Fruit fly (Drosophila melanogaster) whole organism, wandering third instar larva: ENCODE measurements around the gene CG10738.

ENCODE experiments used
- Abd-B ChIP-seq: fragments of >200 bp; optimal IDR thresholded peaks from 2 replicates; lab custom pipeline; 2017; ENCODE audit warnings: missing biosample characterization, missing genetic modification characterization
- CG9705 ChIP-seq: fragments of 200-800 bp; sonication (Bioruptor generic); optimal IDR thresholded peaks from 2 replicates; lab custom pipeline; 2018; ENCODE audit warnings: missing biosample characterization, mild to moderate bottlenecking, missing genetic modification characterization
- Dfd ChIP-seq: fragments of >200 bp; optimal IDR thresholded peaks from 2 replicates; lab custom pipeline; 2017; ENCODE audit warnings: missing biosample characterization, missing genetic modification characterization
- Dif ChIP-seq: fragments of 200-275, 200-300 bp; sonication (Bioruptor generic); optimal IDR thresholded peaks from 2 replicates; lab custom pipeline; 2018; ENCODE audit warnings: missing biosample characterization, missing genetic modification characterization; ENCODE audit not compliant: partially characterized antibody
- HLH106 ChIP-seq: fragments of 200-800 bp; optimal IDR thresholded peaks from 3 replicates; lab custom pipeline; 2019; ENCODE audit warnings: missing biosample characterization, mild to moderate bottlenecking, missing genetic modification characterization, moderate library complexity
- Hr78 ChIP-seq: fragments of >200 bp; optimal IDR thresholded peaks from 2 replicates; lab custom pipeline; 2017; ENCODE audit warnings: missing biosample characterization, missing genetic modification characterization
- Hr83 ChIP-seq: fragments of 200-300 bp; sonication (Bioruptor generic); optimal IDR thresholded peaks from 2 replicates; lab custom pipeline; 2016; ENCODE audit warnings: missing biosample characterization, mild to moderate bottlenecking, missing genetic modification characterization, moderate library complexity; ENCODE audit not compliant: poor library complexity, severe bottlenecking
- Jra ChIP-seq: sonication (Bioruptor generic); optimal IDR thresholded peaks from 2 replicates; lab custom pipeline; 2016; ENCODE audit warnings: missing biosample characterization, missing genetic modification characterization
- Mio ChIP-seq: sonication (Bioruptor generic); optimal IDR thresholded peaks from 2 replicates; lab custom pipeline; 2016; ENCODE audit warnings: missing biosample characterization, missing genetic modification characterization
- OdsH ChIP-seq: fragments of 200-800 bp; sonication (Bioruptor generic); optimal IDR thresholded peaks from 2 replicates; lab custom pipeline; 2016; ENCODE audit warnings: missing biosample characterization, mild to moderate bottlenecking, missing genetic modification characterization
- Rel ChIP-seq, 2 experiments: fragments of 200-800 bp; sonication (Bioruptor generic) in 1 of 2; optimal IDR thresholded peaks; 2 replicates in 1 of 2; 3 replicates in 1 of 2; lab custom pipeline; 2016 to 2019; ENCODE audit warnings: mild to moderate bottlenecking in 2 of 2, missing biosample characterization in 2 of 2, missing genetic modification characterization in 2 of 2, moderate library complexity in 1 of 2
- Sp1 ChIP-seq: fragments of 200-800 bp; sonication (Bioruptor generic); optimal IDR thresholded peaks from 3 replicates; lab custom pipeline; 2019; ENCODE audit warnings: missing biosample characterization, mild to moderate bottlenecking, missing genetic modification characterization, moderate library complexity
- Vsx2 ChIP-seq: fragments of 200-300, 225-300 bp; sonication (Bioruptor generic); optimal IDR thresholded peaks from 2 replicates; lab custom pipeline; 2018; ENCODE audit warnings: missing biosample characterization, missing genetic modification characterization; ENCODE audit not compliant: partially characterized antibody
- brk ChIP-seq: fragments of 200-800 bp; sonication (Bioruptor generic); optimal IDR thresholded peaks from 2 replicates; lab custom pipeline; 2016; ENCODE audit warnings: missing biosample characterization, mild to moderate bottlenecking, missing genetic modification characterization
- dl ChIP-seq, 2 experiments: fragments of 175-275, 200-275 bp in 1 of 2; fragments of 200-275 bp in 1 of 2; sonication (Bioruptor generic); optimal IDR thresholded peaks; lab custom pipeline; 2018; ENCODE audit warnings: mild to moderate bottlenecking in 2 of 2, missing biosample characterization in 2 of 2, missing genetic modification characterization in 2 of 2, moderate library complexity in 2 of 2; ENCODE audit not compliant: partially characterized antibody in 2 of 2, insufficient read depth in 1 of 2
- dmrt93B ChIP-seq: fragments of 200-800 bp; sonication (Bioruptor generic); optimal IDR thresholded peaks from 2 replicates; lab custom pipeline; 2018; ENCODE audit warnings: missing biosample characterization, mild to moderate bottlenecking, missing genetic modification characterization
- dsf ChIP-seq: sonication (Bioruptor generic); optimal IDR thresholded peaks from 2 replicates; lab custom pipeline; 2016; ENCODE audit warnings: missing biosample characterization, missing genetic modification characterization, borderline replicate concordance
- ey ChIP-seq: fragments of 200-800 bp; sonication (Bioruptor generic); optimal IDR thresholded peaks from 2 replicates; lab custom pipeline; 2016; ENCODE audit warnings: missing biosample characterization, missing genetic modification characterization
- foxo ChIP-seq, 2 experiments: fragments of 200-800 bp; sonication (Bioruptor generic); optimal IDR thresholded peaks; 2 replicates in 1 of 2; 3 replicates in 1 of 2; lab custom pipeline; 2016 to 2017; ENCODE audit warnings: missing biosample characterization in 2 of 2, missing genetic modification characterization in 2 of 2
- fru ChIP-seq: fragments of 200-800 bp; sonication (Bioruptor generic); optimal IDR thresholded peaks from 3 replicates; lab custom pipeline; 2016; ENCODE audit warnings: missing biosample characterization, mild to moderate bottlenecking, missing genetic modification characterization
- h ChIP-seq: fragments of 200-800 bp; sonication (Bioruptor generic); optimal IDR thresholded peaks from 3 replicates; lab custom pipeline; 2016; ENCODE audit warnings: missing biosample characterization, mild to moderate bottlenecking, missing genetic modification characterization
- jim ChIP-seq: fragments of 175-275, 200-325 bp; sonication (Bioruptor generic); optimal IDR thresholded peaks from 2 replicates; lab custom pipeline; 2016; ENCODE audit warnings: missing biosample characterization, mild to moderate bottlenecking, missing genetic modification characterization
- lola ChIP-seq: fragments of >200 bp; optimal IDR thresholded peaks from 2 replicates; lab custom pipeline; 2017; ENCODE audit warnings: missing biosample characterization, missing genetic modification characterization
- pan ChIP-seq: fragments of >200 bp; optimal IDR thresholded peaks from 2 replicates; lab custom pipeline; 2017
- psq ChIP-seq: fragments of 200-800 bp; sonication (Bioruptor generic); optimal IDR thresholded peaks from 3 replicates; lab custom pipeline; 2017; ENCODE audit warnings: missing biosample characterization, mild to moderate bottlenecking, missing genetic modification characterization, moderate library complexity
- rgr ChIP-seq: fragments of 200-800 bp; sonication (Bioruptor generic); optimal IDR thresholded peaks from 3 replicates; lab custom pipeline; 2016; ENCODE audit warnings: missing biosample characterization, mild to moderate bottlenecking, missing genetic modification characterization
- sage ChIP-seq: fragments of 200-800 bp; sonication (Bioruptor generic); optimal IDR thresholded peaks from 2 replicates; lab custom pipeline; 2016; ENCODE audit warnings: missing biosample characterization, mild to moderate bottlenecking, missing genetic modification characterization
- sv ChIP-seq: fragments of 200-800 bp; sonication (Bioruptor generic); optimal IDR thresholded peaks from 3 replicates; lab custom pipeline; 2016; ENCODE audit warnings: missing biosample characterization, missing genetic modification characterization
- tai ChIP-seq: sonication (Bioruptor generic); optimal IDR thresholded peaks from 2 replicates; lab custom pipeline; 2016; ENCODE audit warnings: missing biosample characterization, missing genetic modification characterization
- usp ChIP-seq: fragments of >200 bp; optimal IDR thresholded peaks from 2 replicates; lab custom pipeline; 2017; ENCODE audit warnings: missing biosample characterization, missing genetic modification characterization
- woc ChIP-seq: sonication (Bioruptor generic); optimal IDR thresholded peaks from 2 replicates; lab custom pipeline; 2016; ENCODE audit warnings: missing biosample characterization, mild to moderate bottlenecking, missing genetic modification characterization

The CG10738 gene

dm6 chr3L:13435170-13435727, 15.3 kb upstream of the CG10738 start, which contains the start of gene CG10713:
Gene CG10713 (minus strand): TSS chr3L:13435229.
- TF ChIP-seq Sp1 (GFP tag; lab: Kevin White, UChicago): peak; percentile 5
- no peak for TF ChIP-seq Dif (GFP tag; lab: Kevin White, UChicago)

dm6 chr3L:13437036-13437435, 13.5 kb upstream of the CG10738 start, which contains the start of gene CG10154:
Gene CG10154 (minus strand): TSS chr3L:13437136.
- TF ChIP-seq jim: no peak
- no peak for TF ChIP-seq Dfd (GFP tag; lab: Kevin White, UChicago)
- TF ChIP-seq rgr: no peak
- TF ChIP-seq Hr78 (GFP tag; lab: Kevin White, UChicago): no peak
- TF ChIP-seq Sp1 (GFP tag; lab: Kevin White, UChicago): no peak
- no peak for TF ChIP-seq HLH106 (tag; lab: Kevin White, UChicago)
- TF ChIP-seq dl (GFP tag; optimal IDR thresholded peaks at IDR 0.05; lab: Kevin White, UChicago; ENCODE audit: insufficient read depth in 1 of 2, partially characterized antibody in 2 of 2): no peak
- TF ChIP-seq psq (GFP tag; lab: Kevin White, UChicago): no peak
- TF ChIP-seq ey (GFP tag; lab: Kevin White, UChicago): no peak

DNA sequence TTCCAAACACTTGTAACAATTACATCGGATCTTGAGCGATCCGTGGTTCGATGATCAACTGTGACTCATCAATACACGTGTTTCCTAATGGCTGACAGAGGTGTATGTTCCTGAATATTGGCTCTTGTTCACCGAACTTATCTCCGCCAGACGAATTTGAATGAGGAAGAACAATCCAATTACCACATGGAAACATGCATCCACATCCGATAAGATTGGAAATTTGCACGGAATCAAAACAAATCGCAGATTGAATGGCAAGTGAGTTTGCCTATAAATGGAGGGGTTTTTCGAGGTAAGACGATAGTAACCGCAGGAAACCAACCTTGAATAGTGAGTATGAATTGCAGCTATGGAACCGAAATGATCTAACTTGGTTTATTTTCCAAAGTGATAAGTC, 12.9 kb upstream of the CG10738 start, which contains the start of gene CG10725:
CG10725 (plus strand) TSS at position 301 of the 400 bp plus-strand sequence.
- TF ChIP-seq rgr (no peak), ey (GFP tag; lab: Kevin White, UChicago) (no peak), lola (no peak), psq (GFP tag; lab: Kevin White, UChicago) (no peak), jim (no peak), Jra (GFP tag; lab: Kevin White, UChicago) (no peak), Mio (GFP tag; lab: Kevin White, UChicago) (no peak)

- TF ChIP-seq tai (GFP tag; lab: Kevin White, UChicago) (no peak), Sp1 (GFP tag; lab: Kevin White, UChicago) (no peak), Mio (GFP tag; lab: Kevin White, UChicago) (no peak), fru (GFP tag; lab: Kevin White, UChicago) (no peak), usp (GFP tag; lab: Kevin White, UChicago) (no peak), ey (GFP tag; lab: Kevin White, UChicago) (no peak), Dif (GFP tag; lab: Kevin White, UChicago) (no peak), dmrt93B (no peak), Rel (GFP tag; optimal IDR thresholded peaks at IDR 0.05; lab: Kevin White, UChicago) (no peak), Rel (tag; optimal IDR thresholded peaks at IDR 0.05; lab: Kevin White, UChicago) (no peak), sv (GFP tag; lab: Kevin White, UChicago) (no peak), foxo (GFP tag; optimal IDR thresholded peaks at IDR 0.05; lab: Kevin White, UChicago) (no peak), jim (no peak), pan (lab: Kevin White, UChicago) (no peak), rgr (no peak), Dfd (GFP tag; lab: Kevin White, UChicago) (no peak), Abd-B (GFP tag; lab: Kevin White, UChicago) (no peak), dsf (GFP tag; lab: Kevin White, UChicago) (no peak), CG9705 (GFP tag; lab: Kevin White, UChicago) (no peak), brk (no peak)
- TF ChIP-seq, all 38 proteins: peak for 0
Measured at dm6 chr3L:13440370-13440960, 10.1 kb upstream of the CG10738 start, which contains the start of the genes CG10140 and CG14109. Gene CG10140 (minus strand): TSS chr3L:13440470. Gene CG14109 (plus strand): TSS chr3L:13440910.

dm6 chr3L:13442400-13442799, 8.2 kb upstream of the CG10738 start, which contains the start of gene cmb:
Gene cmb (plus strand): TSS chr3L:13442594.
- TF ChIP-seq usp (GFP tag; lab: Kevin White, UChicago) (no peak), HLH106 (tag; lab: Kevin White, UChicago) (peak; percentile 34), brk (no peak), Sp1 (GFP tag; lab: Kevin White, UChicago) (peak; percentile 68), Rel (GFP tag; optimal IDR thresholded peaks at IDR 0.05; lab: Kevin White, UChicago) (no peak), Rel (tag; optimal IDR thresholded peaks at IDR 0.05; lab: Kevin White, UChicago) (peak; percentile 33), rgr (peak; percentile 2), jim (peak; percentile 84), sage (peak; percentile 34)

DNA sequence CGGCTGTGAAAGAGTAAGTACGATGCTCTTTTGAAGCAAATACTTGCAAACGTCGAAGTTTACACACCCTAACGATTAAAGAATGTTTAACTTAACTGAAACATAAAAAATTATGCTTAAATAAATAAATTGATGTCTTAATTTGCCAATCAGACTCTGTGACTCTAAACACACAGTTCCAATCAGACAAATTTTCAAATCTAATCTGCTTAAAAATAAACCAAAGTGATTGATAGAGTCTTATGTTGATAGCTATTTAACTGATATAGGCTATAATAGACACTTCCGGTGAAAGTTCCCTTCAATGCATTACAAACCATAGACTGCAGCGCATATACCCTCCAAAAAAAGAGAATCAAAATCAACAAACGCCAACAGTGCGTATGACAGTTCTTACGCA, 992 bp downstream of the CG10738 start:
- TF ChIP-seq h (GFP tag; lab: Kevin White, UChicago) (no peak), psq (GFP tag; lab: Kevin White, UChicago) (no peak), HLH106 (tag; lab: Kevin White, UChicago) (no peak), Vsx2 (GFP tag; lab: Kevin White, UChicago) (no peak), Hr83 (GFP tag; lab: Kevin White, UChicago) (no peak), brk (no peak), sv (GFP tag; lab: Kevin White, UChicago) (no peak), lola (no peak), woc (no peak), Abd-B (GFP tag; lab: Kevin White, UChicago) (no peak), OdsH (no peak)
- TF ChIP-seq, all 38 proteins: peak for 0
